Worm (Caenorhabditis elegans) whole organism, L2 larva: ENCODE data around the gene F42C5.6.

Experiments
- nhr-12 ChIP-seq: fragments of 150-350 bp; optimal IDR thresholded peaks from 2 replicates; lab custom pipeline; 2014; ENCODE audit warnings: missing biosample characterization, missing genetic modification characterization
- nhr-237 ChIP-seq: fragments of 150-350 bp; optimal IDR thresholded peaks from 2 replicates; lab custom pipeline; 2014; ENCODE audit warnings: missing biosample characterization, missing genetic modification characterization
- unc-62 ChIP-seq: fragments of 150-350 bp; optimal IDR thresholded peaks from 2 replicates; lab custom pipeline; 2014; ENCODE audit warnings: missing biosample characterization, missing genetic modification reagents, missing genetic modification characterization

DNA sequence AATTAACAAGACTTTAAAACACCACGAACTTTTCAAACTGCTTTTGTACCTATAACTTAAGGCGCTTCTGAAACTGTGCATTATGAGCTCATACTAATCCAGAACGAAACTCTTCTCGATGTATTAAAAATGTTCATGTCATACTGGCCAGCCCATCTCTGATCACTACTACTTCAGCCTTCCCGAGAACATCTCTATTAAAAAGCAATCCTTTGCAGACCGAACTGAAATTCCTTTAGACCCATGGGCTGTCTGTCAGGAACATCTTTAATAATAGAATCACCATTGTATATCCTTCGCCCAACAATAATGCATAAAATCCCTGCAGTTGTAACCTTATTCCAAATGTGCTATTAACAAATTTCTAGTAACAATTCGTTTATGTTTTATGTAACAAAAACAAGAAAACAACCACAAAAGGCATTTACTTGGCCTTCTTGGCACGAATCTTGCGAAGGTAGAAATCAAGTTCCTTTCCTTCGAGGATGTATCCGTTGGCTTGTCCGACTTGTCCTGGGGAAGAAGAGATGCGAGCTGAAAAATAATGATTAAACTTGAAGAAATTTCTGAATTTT is 3.8 kb upstream of the F42C5.6 start:
- TF ChIP-seq nhr-12 (tag; lab: Kevin White, UChicago) = no peak
- no peak for TF ChIP-seq nhr-237 (tag; lab: Kevin White, UChicago)
- TF ChIP-seq unc-62 = no peak
